Worm (Caenorhabditis elegans) whole organism, L4 larva: Measurements from ENCODE around the gene acs-11.
A peak's percentile ranks its signal among the peaks of the same experiment; 100 is the strongest.

Experiments
- D1046.2 ChIP-seq: fragments of 200-800 bp; sonication (Bioruptor generic); IDR thresholded peaks from 2 replicates; pipeline ENCODE4 v1.3.6; 2022; ENCODE audit warnings: missing genetic modification characterization, missing compliant biosample characterization
- F10B5.3 ChIP-seq: sonication (generic microtip); optimal IDR thresholded peaks from 2 replicates; lab custom pipeline; 2016; ENCODE audit warnings: mild to moderate bottlenecking, missing genetic modification characterization, missing compliant biosample characterization
- R02D3.7 ChIP-seq: fragments of 150-350 bp; sonication (generic microtip); optimal IDR thresholded peaks from 3 replicates; lab custom pipeline; 2014; ENCODE audit warnings: missing biosample characterization, missing genetic modification characterization
- T20F7.1 ChIP-seq: fragments of 200-800 bp; sonication (Bioruptor generic); optimal IDR thresholded peaks from 2 replicates; lab custom pipeline; 2018; ENCODE audit warnings: mild to moderate bottlenecking, missing genetic modification characterization, missing compliant biosample characterization
- Y48G9A.11 ChIP-seq: fragments of 200-800 bp; sonication (Bioruptor generic); IDR thresholded peaks from 2 replicates; pipeline ENCODE4 v1.3.6; 2022; ENCODE audit warnings: missing genetic modification reagents, missing genetic modification characterization, missing compliant biosample characterization
- ZK546.5 ChIP-seq, 2 experiments: sonication (generic microtip); optimal IDR thresholded peaks; 2 replicates each; lab custom pipeline; 2017; ENCODE audit warnings: missing biosample characterization in 2 of 2, missing genetic modification characterization in 2 of 2
- aha-1 ChIP-seq: fragments of 150-350 bp; peaks from one replicate; lab custom pipeline; 2014; ENCODE audit warnings: missing biosample characterization, missing genetic modification characterization
- ama-1 ChIP-seq: fragments of 150-350 bp; optimal IDR thresholded peaks from 2 replicates; lab custom pipeline; 2014; ENCODE audit warnings: inconsistent platforms, mixed read lengths
- ceh-20 ChIP-seq: fragments of 200-800 bp; sonication (Bioruptor generic); IDR thresholded peaks from 2 replicates; pipeline ENCODE4 v1.3.6; 2022; ENCODE audit warnings: missing genetic modification reagents, missing genetic modification characterization, missing compliant biosample characterization
- ceh-82 ChIP-seq: sonication (generic microtip); optimal IDR thresholded peaks from 2 replicates; lab custom pipeline; 2017; ENCODE audit warnings: missing biosample characterization, missing genetic modification characterization
- daf-12 ChIP-seq: fragments of 150-350 bp; optimal IDR thresholded peaks from 2 replicates; lab custom pipeline; 2014; ENCODE audit warnings: missing biosample characterization, missing genetic modification reagents, missing genetic modification characterization
- daf-16 ChIP-seq, 3 experiments: sonication (generic microtip); optimal IDR thresholded peaks; 2 replicates each; lab custom pipeline; 2016 to 2017; ENCODE audit warnings: missing genetic modification characterization in 3 of 3, missing genetic modification reagents in 3 of 3, mild to moderate bottlenecking in 2 of 3, missing compliant biosample characterization in 2 of 3, missing biosample characterization in 1 of 3, moderate library complexity in 1 of 3
- daf-19 ChIP-seq: fragments of 200-800 bp; sonication (Bioruptor generic); conservative IDR thresholded peaks from 2 replicates; pipeline ENCODE4 v1.3.6; 2022; ENCODE audit warnings: missing genetic modification characterization, missing compliant biosample characterization
- duxl-1 ChIP-seq: sonication (generic microtip); optimal IDR thresholded peaks from 2 replicates; lab custom pipeline; 2016; ENCODE audit warnings: mild to moderate bottlenecking, missing genetic modification characterization, moderate library complexity, missing compliant biosample characterization; ENCODE audit not compliant: poor library complexity
- fkh-10 ChIP-seq: fragments of 150-350 bp; optimal IDR thresholded peaks from 2 replicates; lab custom pipeline; 2014; ENCODE audit warnings: missing biosample characterization, missing genetic modification reagents, missing genetic modification characterization
- hlh-11 ChIP-seq: fragments of 200-800 bp; sonication (Bioruptor generic); optimal IDR thresholded peaks from 2 replicates; lab custom pipeline; 2018; ENCODE audit warnings: mild to moderate bottlenecking, missing genetic modification characterization, missing compliant biosample characterization
- hlh-30 ChIP-seq: sonication (generic microtip); optimal IDR thresholded peaks from 2 replicates; lab custom pipeline; 2017; ENCODE audit warnings: antibody characterized with exemption, mild to moderate bottlenecking, missing genetic modification characterization, missing compliant biosample characterization; ENCODE audit not compliant: insufficient read depth
- lir-3 ChIP-seq: sonication (generic microtip); optimal IDR thresholded peaks from 2 replicates; lab custom pipeline; 2016; ENCODE audit warnings: mild to moderate bottlenecking, missing genetic modification characterization, missing compliant biosample characterization
- lsy-2 ChIP-seq, 2 experiments: fragments of 150-350 bp in 1 of 2; sonication (generic microtip) in 1 of 2; optimal IDR thresholded peaks; 2 replicates each; lab custom pipeline; 2014 to 2017; ENCODE audit warnings: missing biosample characterization in 2 of 2, missing genetic modification characterization in 2 of 2
- madf-5 ChIP-seq, 2 experiments: fragments of 200-800 bp; sonication (Bioruptor generic); IDR thresholded peaks; 2 replicates each; pipeline ENCODE4 v1.3.6; 2022; ENCODE audit warnings: missing compliant biosample characterization in 2 of 2, missing genetic modification characterization in 2 of 2
- mdt-29 ChIP-seq: fragments of 200-800 bp; sonication (Bioruptor generic); IDR thresholded peaks from 2 replicates; pipeline ENCODE4 v1.3.6; 2022; ENCODE audit warnings: missing genetic modification reagents, missing genetic modification characterization, missing compliant biosample characterization
- mep-1 ChIP-seq: fragments of 150-350 bp; sonication (generic microtip); optimal IDR thresholded peaks from 3 replicates; lab custom pipeline; 2014; ENCODE audit warnings: missing biosample characterization, missing genetic modification characterization
- nhr-11 ChIP-seq: fragments of 150-350 bp; optimal IDR thresholded peaks from 2 replicates; lab custom pipeline; 2014; ENCODE audit warnings: missing biosample characterization, missing genetic modification characterization
- nhr-111 ChIP-seq: fragments of 200-800 bp; sonication (Bioruptor generic); optimal IDR thresholded peaks from 2 replicates; lab custom pipeline; 2018; ENCODE audit warnings: mild to moderate bottlenecking, missing genetic modification characterization, missing compliant biosample characterization
- nhr-25 ChIP-seq: sonication (generic microtip); optimal IDR thresholded peaks from 2 replicates; lab custom pipeline; 2017; ENCODE audit warnings: missing genetic modification characterization, mild to moderate bottlenecking, missing compliant biosample characterization, antibody characterized with exemption, moderate library complexity, borderline replicate concordance; ENCODE audit not compliant: insufficient read depth
- nhr-28 ChIP-seq: fragments of 150-350 bp; optimal IDR thresholded peaks from 2 replicates; lab custom pipeline; 2014; ENCODE audit warnings: missing biosample characterization, missing genetic modification characterization
- nhr-42 ChIP-seq: fragments of 200-800 bp; sonication (Bioruptor generic); IDR thresholded peaks from 2 replicates; pipeline ENCODE4 v1.3.6; 2022; ENCODE audit warnings: missing genetic modification characterization, missing compliant biosample characterization
- nhr-6 ChIP-seq: fragments of 150-350 bp; optimal IDR thresholded peaks from 2 replicates; lab custom pipeline; 2014; ENCODE audit warnings: missing biosample characterization, missing genetic modification characterization
- set-16 ChIP-seq: fragments of 200-800 bp; sonication (Bioruptor generic); IDR thresholded peaks from 2 replicates; pipeline ENCODE4 v1.3.6; 2022; ENCODE audit warnings: missing genetic modification reagents, missing genetic modification characterization, missing compliant biosample characterization
- skn-1 ChIP-seq: fragments of 150-350 bp; optimal IDR thresholded peaks from 2 replicates; lab custom pipeline; 2014; ENCODE audit warnings: missing biosample characterization, missing genetic modification characterization
- spr-1 ChIP-seq: sonication (generic microtip); optimal IDR thresholded peaks from 2 replicates; lab custom pipeline; 2016; ENCODE audit warnings: mild to moderate bottlenecking, missing genetic modification characterization, missing compliant biosample characterization
- spr-3 ChIP-seq: fragments of 200-800 bp; sonication (Bioruptor generic); optimal IDR thresholded peaks from 2 replicates; lab custom pipeline; 2018; ENCODE audit warnings: mild to moderate bottlenecking, missing genetic modification characterization, missing compliant biosample characterization
- tag-97 ChIP-seq: fragments of 200-800 bp; sonication (Bioruptor generic); IDR thresholded peaks from 2 replicates; pipeline ENCODE4 v1.3.6; 2022; ENCODE audit warnings: missing genetic modification characterization, missing compliant biosample characterization
- unc-62 ChIP-seq, 3 experiments: fragments of 150-350 bp in 1 of 3; sonication (generic microtip); optimal IDR thresholded peaks in 2 of 3; peaks in 1 of 3; 1 replicate in 1 of 3; 2 replicates in 2 of 3; lab custom pipeline; 2014 to 2017; ENCODE audit warnings: missing biosample characterization in 3 of 3, missing genetic modification characterization in 3 of 3, missing genetic modification reagents in 3 of 3, missing genotype in 1 of 3
- vab-7 ChIP-seq: fragments of 200-800 bp; sonication (Bioruptor generic); IDR thresholded peaks from 2 replicates; pipeline ENCODE4 v1.3.6; 2022; ENCODE audit warnings: missing genetic modification reagents, missing genetic modification characterization, missing compliant biosample characterization
- zag-1 ChIP-seq: fragments of 150-350 bp; optimal IDR thresholded peaks from 2 replicates; lab custom pipeline; 2014; ENCODE audit warnings: missing biosample characterization, missing genetic modification characterization
- zfp-2 ChIP-seq: sonication (generic microtip); optimal IDR thresholded peaks from 2 replicates; lab custom pipeline; 2016; ENCODE audit warnings: mild to moderate bottlenecking, missing genetic modification characterization, missing compliant biosample characterization
- zfp-3 ChIP-seq: fragments of 200-800 bp; sonication (Bioruptor generic); conservative IDR thresholded peaks from 2 replicates; pipeline ENCODE4 v1.3.6; 2022; ENCODE audit warnings: missing genetic modification reagents, missing genetic modification characterization, missing compliant biosample characterization

acs-11 gene

DNA sequence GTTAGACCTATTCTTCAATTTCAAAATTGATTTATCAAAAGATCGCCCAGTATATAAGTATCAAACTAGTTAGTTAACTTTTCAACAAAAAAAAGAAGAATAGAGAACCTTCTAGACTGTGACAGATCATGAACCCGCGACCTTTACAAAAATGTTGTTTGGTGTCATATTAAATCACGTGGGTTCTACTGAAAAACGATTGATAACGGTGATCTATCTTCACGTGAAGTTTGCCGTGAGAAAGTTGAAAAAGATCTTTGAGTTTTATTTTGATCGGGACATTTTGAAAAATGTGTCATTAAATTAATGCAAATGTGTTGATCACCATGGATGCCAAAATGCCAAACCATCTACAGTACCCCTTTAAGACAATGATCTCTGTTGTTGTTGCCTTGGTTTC, 6.4 kb downstream of the acs-11 start:
- TF ChIP-seq zfp-2 (tag; lab: Kevin White, UChicago) (no peak), ceh-20 (0 out of 2 replicates have a peak, but pooled peaks have one; percentile 14), mdt-29 (GFP tag; lab: Robert Waterston, UW) (peak; percentile 64; the same call in 1 of the 2 replicates), hlh-30 (tag; lab: Kevin White, UChicago) (peak; percentile 66), hlh-11 (tag; lab: Kevin White, UChicago) (peak; percentile 4)
- TF ChIP-seq, all 104 proteins: peak for 4

DNA sequence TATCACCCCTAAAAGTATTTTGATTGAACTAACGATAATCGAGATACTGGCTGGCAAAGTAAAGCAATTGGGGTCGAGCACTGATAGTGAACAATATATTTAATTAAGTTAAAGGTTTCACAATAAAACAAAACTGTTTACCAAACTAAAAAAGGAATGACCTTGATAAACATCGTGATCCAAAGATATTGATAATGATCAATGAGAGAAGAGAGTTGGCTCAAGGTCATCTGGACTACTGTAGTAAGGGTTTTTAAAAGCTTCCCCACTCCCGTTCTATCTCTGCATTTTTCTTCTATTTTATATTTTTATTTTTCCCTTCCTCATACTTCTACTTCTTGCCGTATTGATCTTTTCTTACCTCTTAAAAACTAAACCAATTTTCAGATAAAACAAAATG, 7.6 kb downstream of the acs-11 start, which contains the start of gene F41C3.2:
F41C3.2 (plus strand) TSS at position 388 of the 400 bp plus-strand sequence.
- TF ChIP-seq lsy-2 (tag; optimal IDR thresholded peaks at IDR 0.05; lab: Kevin White, UChicago), result peak in 1 of 2 experiments; percentile 30
- peak; percentile 8 for TF ChIP-seq nhr-28 (tag; lab: Kevin White, UChicago)
- no peak for TF ChIP-seq ZK546.5 (tag; optimal IDR thresholded peaks at IDR 0.05; lab: Kevin White, UChicago)

DNA sequence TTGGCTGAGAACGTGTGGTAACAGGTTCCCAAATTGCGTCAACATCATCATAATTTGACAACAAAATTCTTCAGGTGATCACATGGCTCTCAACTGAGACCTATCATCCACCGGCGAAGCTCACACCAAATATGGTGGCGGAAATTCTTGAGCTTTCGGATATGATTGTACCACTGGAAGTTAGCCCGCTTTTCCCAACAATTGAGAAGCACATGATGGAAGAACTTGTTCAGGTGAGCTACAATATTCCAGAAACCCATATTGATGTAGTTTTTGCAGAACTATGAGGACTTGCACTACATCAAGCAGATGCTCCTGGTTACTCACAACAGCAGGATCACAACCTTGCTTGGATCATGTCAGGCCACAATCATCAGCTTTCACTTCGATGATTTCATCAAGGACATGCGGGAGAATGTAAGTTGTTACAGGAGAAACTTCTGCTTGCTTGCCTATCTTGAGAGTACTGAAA, 10.4 kb downstream of the acs-11 start, which contains the start of gene F41C3.1:
F41C3.1 (plus strand) TSS at position 51 of the 472 bp plus-strand sequence.
- TF ChIP-seq tag-97 (GFP tag; lab: Robert Waterston, UW) (no peak), unc-62 (GFP tag; optimal IDR thresholded peaks at IDR 0.05 in 1 of 2; lab: Kevin White, UChicago) (peak in 1 of 2 experiments; percentile 96), unc-62 (tag; optimal IDR thresholded peaks at IDR 0.05; lab: Kevin White, UChicago) (no peak)

DNA sequence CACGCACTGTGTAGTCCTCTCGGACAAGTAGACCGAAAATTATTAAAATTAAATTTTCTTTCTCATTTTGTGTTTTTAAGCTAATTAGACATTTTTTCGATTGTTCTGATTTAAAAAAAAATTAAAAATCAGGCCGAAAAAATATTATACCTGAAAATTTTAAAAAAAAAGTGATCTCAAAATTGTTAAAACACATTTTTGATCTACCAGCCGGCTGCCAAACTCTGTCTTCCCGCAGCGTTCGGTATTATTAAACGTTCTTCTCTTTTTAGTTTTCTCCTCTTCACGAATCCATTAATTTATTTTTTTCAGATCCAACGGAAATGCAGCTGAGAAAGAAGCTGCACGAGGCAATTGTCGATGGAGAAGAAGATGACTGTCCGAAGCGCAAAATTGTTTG, 11.2 kb downstream of the acs-11 start, which contains the start of gene C27D9.1:
C27D9.1 (plus strand) TSS at position 281 of the 400 bp plus-strand sequence.
- TF ChIP-seq madf-5 (GFP tag; IDR thresholded peaks at IDR 0.05; lab: Robert Waterston, UW), result no peak
- no peak for TF ChIP-seq D1046.2
- TF ChIP-seq aha-1 (tag; lab: Kevin White, UChicago), result peak; percentile 57
- TF ChIP-seq lir-3, result no peak

DNA sequence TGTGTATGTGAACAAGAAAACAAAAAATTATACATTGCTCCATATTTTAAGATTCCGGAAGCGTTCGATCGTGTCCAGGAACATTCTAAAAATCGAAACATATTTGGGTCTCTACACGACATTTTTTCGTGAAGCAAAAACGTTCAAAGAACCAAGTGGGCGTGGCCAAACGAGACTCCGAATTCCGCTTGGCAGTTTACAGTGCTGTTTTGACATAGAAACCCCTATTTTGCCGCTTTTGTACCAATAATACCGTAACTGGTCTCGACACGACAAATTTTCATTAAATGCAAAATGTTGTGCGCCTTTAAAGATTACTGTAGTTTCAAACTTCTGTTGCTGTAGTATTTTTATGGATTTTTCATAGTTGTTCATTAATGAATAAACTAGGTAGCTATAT, 13.7 kb downstream of the acs-11 start:
- TF ChIP-seq Y48G9A.11 (GFP tag; lab: Robert Waterston, UW) (peak; percentile 76), T20F7.1 (GFP tag; lab: Kevin White, UChicago) (peak; percentile 37), madf-5 (GFP tag; IDR thresholded peaks at IDR 0.05; lab: Robert Waterston, UW) (no peak), spr-3 (GFP tag; lab: Kevin White, UChicago) (peak; percentile 15), daf-12 (no peak), spr-1 (tag; lab: Kevin White, UChicago) (peak; percentile 75)
- TF ChIP-seq, all 104 proteins: peak for 4

DNA sequence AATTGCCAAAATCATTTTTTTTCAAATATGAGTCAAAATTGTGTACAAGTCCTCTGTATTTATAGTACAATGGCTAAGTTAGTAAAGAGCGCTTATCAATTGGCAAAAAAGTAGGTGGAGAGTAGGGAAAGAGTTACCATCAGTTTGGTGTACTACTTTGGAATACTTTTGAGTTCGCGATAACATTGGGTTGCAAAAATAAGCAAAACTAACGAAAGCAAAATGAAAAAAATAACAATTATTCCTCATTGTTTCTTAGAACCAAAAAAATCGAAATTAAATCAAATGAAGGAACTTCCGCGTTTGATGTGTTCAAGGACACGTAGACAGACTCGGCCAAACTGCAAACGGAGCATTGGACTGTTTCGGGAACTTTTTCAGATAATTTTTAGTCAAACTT, 14.8 kb downstream of the acs-11 start, which contains the start of gene C27D9.2:
C27D9.2 (minus strand) TSS at position 101 of the 400 bp plus-strand sequence.
- TF ChIP-seq nhr-11 (tag; lab: Kevin White, UChicago) (no peak), skn-1 (tag; lab: Kevin White, UChicago) (no peak), daf-19 (GFP tag; lab: Robert Waterston, UW) (no peak), zag-1 (tag; lab: Kevin White, UChicago) (no peak)

DNA sequence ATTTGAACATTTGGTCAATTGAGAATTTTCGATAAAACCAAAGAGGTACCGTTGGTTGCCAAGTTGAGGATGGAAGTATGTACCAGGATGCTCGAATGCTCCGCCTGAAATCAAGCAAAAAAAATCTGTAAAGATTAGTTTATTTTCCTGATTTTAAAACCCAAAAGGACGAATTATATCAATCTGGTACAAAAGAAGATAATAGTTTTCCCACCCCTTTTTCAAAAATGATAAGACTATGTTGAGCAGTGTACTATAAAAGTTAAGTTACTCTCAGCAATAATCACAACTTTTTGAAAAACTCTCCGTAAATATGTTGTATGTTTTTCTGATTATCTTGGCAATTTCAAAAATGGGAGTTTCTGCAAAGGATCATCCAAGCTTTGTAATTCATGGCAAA, 16.5 kb downstream of the acs-11 start, which contains the start of gene F26G1.3:
F26G1.3 (plus strand) TSS at position 301 of the 400 bp plus-strand sequence.
- no peak for TF ChIP-seq F10B5.3 (tag; lab: Kevin White, UChicago)
- TF ChIP-seq R02D3.7 (tag; lab: Kevin White, UChicago), result no peak
- no peak for TF ChIP-seq fkh-10
- no peak for TF ChIP-seq ceh-82
- TF ChIP-seq zfp-3 (GFP tag; lab: Robert Waterston, UW), result no peak
- no peak for TF ChIP-seq ama-1
- no peak for TF ChIP-seq duxl-1 (tag; lab: Kevin White, UChicago)
- TF ChIP-seq nhr-111, result no peak
- no peak for TF ChIP-seq nhr-42 (GFP tag; lab: Robert Waterston, UW)
- no peak for TF ChIP-seq nhr-25 (tag; lab: Kevin White, UChicago)
- TF ChIP-seq zfp-2 (tag; lab: Kevin White, UChicago), result no peak
- no peak for TF ChIP-seq vab-7 (GFP tag; lab: Robert Waterston, UW)
- TF ChIP-seq mep-1 (tag; lab: Kevin White, UChicago), result no peak
- no peak for TF ChIP-seq daf-16 (GFP tag; optimal IDR thresholded peaks at IDR 0.05; lab: Kevin White, UChicago)
- TF ChIP-seq daf-16 (tag; optimal IDR thresholded peaks at IDR 0.05; lab: Kevin White, UChicago), result no peak
- no peak for TF ChIP-seq zag-1 (tag; lab: Kevin White, UChicago)
- no peak for TF ChIP-seq spr-3 (GFP tag; lab: Kevin White, UChicago)
- TF ChIP-seq tag-97 (GFP tag; lab: Robert Waterston, UW), result no peak
- no peak for TF ChIP-seq nhr-6 (tag; lab: Kevin White, UChicago)
- TF ChIP-seq set-16 (GFP tag; lab: Robert Waterston, UW), result no peak
